Worm (Caenorhabditis elegans): ENCODE measurements around the gene F52E1.3.

Gene F52E1.3

ce11 chrV:8375419-8375818, 19.2 kb upstream of the F52E1.3 start, which contains the start of gene F38E1.10:
Gene F38E1.10 (minus strand): TSS chrV:8375519.
- TF ChIP-seq unc-39 (tag; optimal IDR thresholded peaks at IDR 0.05) (no peak), M03D4.4 (tag; optimal IDR thresholded peaks at IDR 0.05) (no peak), ztf-11 (tag; optimal IDR thresholded peaks at IDR 0.05) (no peak), elt-1 (tag; optimal IDR thresholded peaks at IDR 0.05; ENCODE audit: borderline replicate concordance, insufficient read depth) (no peak), hlh-1 (tag; optimal IDR thresholded peaks at IDR 0.05) (no peak), elt-3 (tag; optimal IDR thresholded peaks at IDR 0.05) (no peak), nhr-237 (tag; optimal IDR thresholded peaks at IDR 0.05) (no peak)

ce11 chrV:8375849-8376248, 18.8 kb upstream of the F52E1.3 start, which contains the start of gene F38E1.3:
Gene F38E1.3 (plus strand): TSS chrV:8376149.
- TF ChIP-seq ceh-43 (GFP tag; optimal IDR thresholded peaks at IDR 0.05): no peak
- no peak for TF ChIP-seq lin-13 (tag; optimal IDR thresholded peaks at IDR 0.05)
- TF ChIP-seq nhr-2 (tag; optimal IDR thresholded peaks at IDR 0.05): no peak
- no peak for TF ChIP-seq flh-1 (GFP tag; optimal IDR thresholded peaks at IDR 0.05)
- TF ChIP-seq ham-2 (GFP tag; optimal IDR thresholded peaks at IDR 0.05): no peak
- TF ChIP-seq drap-1 (GFP tag; optimal IDR thresholded peaks at IDR 0.05): no peak
- no peak for TF ChIP-seq nhr-12 (tag; optimal IDR thresholded peaks at IDR 0.05)

DNA sequence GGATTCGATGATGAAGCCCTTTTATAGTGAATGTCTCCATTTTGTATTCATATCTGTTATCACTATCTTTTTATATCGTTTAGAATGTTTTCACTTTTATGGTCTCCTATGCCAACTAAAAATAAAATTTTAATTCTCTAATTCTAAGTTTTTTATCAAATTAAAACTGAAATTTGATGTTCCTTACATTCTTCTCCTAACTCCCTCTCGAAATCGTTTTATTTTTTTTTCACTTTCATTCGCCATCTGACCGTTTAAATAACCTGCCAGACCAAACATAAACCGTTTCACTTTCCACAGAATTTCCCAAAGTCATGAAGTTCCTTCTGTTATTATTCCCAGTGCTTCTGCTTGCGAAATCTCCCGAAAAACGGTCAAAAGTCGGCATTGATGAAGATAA, 15.4 kb upstream of the F52E1.3 start, which contains the start of gene F52E1.5:
Gene F52E1.5 (plus strand): TSS at position 301 of the 400 bp plus-strand sequence.
- TF ChIP-seq blmp-1 (tag; optimal IDR thresholded peaks at IDR 0.05) (no peak), nhr-237 (tag; optimal IDR thresholded peaks at IDR 0.05) (no peak), unc-62 (GFP tag; optimal IDR thresholded peaks at IDR 0.05) (no peak), zip-8 (tag; optimal IDR thresholded peaks at IDR 0.05) (no peak), mep-1 (tag; optimal IDR thresholded peaks at IDR 0.05) (no peak), mls-2 (tag; optimal IDR thresholded peaks at IDR 0.05) (no peak), ceh-83 (GFP tag; optimal IDR thresholded peaks at IDR 0.05) (no peak), lin-13 (tag; optimal IDR thresholded peaks at IDR 0.05) (no peak), ces-1 (GFP tag; optimal IDR thresholded peaks at IDR 0.05) (no peak)

DNA sequence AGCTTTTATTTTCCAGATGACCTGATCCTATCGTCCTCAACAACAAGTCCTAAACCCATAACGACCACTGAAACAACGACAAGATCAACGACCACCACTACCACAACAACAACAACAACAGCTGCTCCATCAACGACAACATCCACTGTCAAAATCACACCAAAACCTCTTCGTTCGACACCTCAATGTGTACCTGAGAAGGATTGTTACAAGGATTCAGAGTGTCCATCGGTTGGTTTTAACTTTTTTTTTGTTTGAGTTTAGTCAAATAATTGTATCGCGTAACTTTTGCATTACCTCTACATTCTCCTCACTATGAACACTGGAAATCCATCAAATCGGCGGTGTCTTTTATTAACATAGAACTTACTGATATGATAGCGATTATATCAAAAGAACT, 14.5 kb upstream of the F52E1.3 start:
- no peak for TF ChIP-seq lin-13 (tag; optimal IDR thresholded peaks at IDR 0.05)
- TF ChIP-seq mls-2 (tag; optimal IDR thresholded peaks at IDR 0.05): no peak
- TF ChIP-seq lsy-2 (tag; optimal IDR thresholded peaks at IDR 0.05): no peak
- TF ChIP-seq unc-39 (tag; optimal IDR thresholded peaks at IDR 0.05): no peak
- TF ChIP-seq elt-3 (tag; optimal IDR thresholded peaks at IDR 0.05): no peak
- no peak for TF ChIP-seq blmp-1 (tag; optimal IDR thresholded peaks at IDR 0.05)
- no peak for TF ChIP-seq snpc-4 (tag; optimal IDR thresholded peaks at IDR 0.05)
- no peak for TF ChIP-seq lin-32 (GFP tag; optimal IDR thresholded peaks at IDR 0.05)

- no peak for TF ChIP-seq ham-2 (GFP tag; optimal IDR thresholded peaks at IDR 0.05)
- no peak for TF ChIP-seq lin-13 (tag; optimal IDR thresholded peaks at IDR 0.05)
- TF ChIP-seq ces-1 (GFP tag; optimal IDR thresholded peaks at IDR 0.05): no peak
- no peak for TF ChIP-seq bed-3 (GFP tag; optimal IDR thresholded peaks at IDR 0.05)
- TF ChIP-seq sem-2 (GFP tag; optimal IDR thresholded peaks at IDR 0.05): no peak
- TF ChIP-seq flh-1 (GFP tag; optimal IDR thresholded peaks at IDR 0.05): no peak
- no peak for TF ChIP-seq mep-1 (tag; optimal IDR thresholded peaks at IDR 0.05)
- no peak for TF ChIP-seq nhr-76 (tag; optimal IDR thresholded peaks at IDR 0.05)
- no peak for TF ChIP-seq nhr-12 (tag; optimal IDR thresholded peaks at IDR 0.05)
- TF ChIP-seq nhr-2 (tag; optimal IDR thresholded peaks at IDR 0.05): no peak
- TF ChIP-seq unc-62 (GFP tag; optimal IDR thresholded peaks at IDR 0.05): no peak
- no peak for TF ChIP-seq unc-39 (tag; optimal IDR thresholded peaks at IDR 0.05)
- TF ChIP-seq drap-1 (GFP tag; optimal IDR thresholded peaks at IDR 0.05): no peak
- no peak for TF ChIP-seq snpc-4 (tag; optimal IDR thresholded peaks at IDR 0.05)
- no peak for TF ChIP-seq blmp-1 (tag; optimal IDR thresholded peaks at IDR 0.05)
- TF ChIP-seq M03D4.4 (tag; optimal IDR thresholded peaks at IDR 0.05): no peak
- no peak for TF ChIP-seq elt-1 (tag; optimal IDR thresholded peaks at IDR 0.05; ENCODE audit: borderline replicate concordance, insufficient read depth)
- no peak for TF ChIP-seq unc-120 (tag; optimal IDR thresholded peaks at IDR 0.05; ENCODE audit: poor library complexity, severe bottlenecking)
Observed at ce11 chrV:8383716-8384115, 10.9 kb upstream of the F52E1.3 start, which contains the start of gene F52E1.14. Gene F52E1.14 (plus strand): TSS chrV:8383922.

ce11 chrV:8384809-8385208, 9.8 kb upstream of the F52E1.3 start:
- TF ChIP-seq unc-62 (GFP tag; optimal IDR thresholded peaks at IDR 0.05): no peak
- no peak for TF ChIP-seq ceh-83 (GFP tag; optimal IDR thresholded peaks at IDR 0.05)
- peak; percentile 22 for TF ChIP-seq zip-8 (tag; optimal IDR thresholded peaks at IDR 0.05)
- TF ChIP-seq M03D4.4 (tag; optimal IDR thresholded peaks at IDR 0.05): no peak

All from whole organism, mixed stage, embryonic.